Worm (Caenorhabditis elegans) whole organism, L1 larva: ENCODE results near the gene Y39F10C.1.

Experiments
- C04F5.9 ChIP-seq: sonication (generic microtip); optimal IDR thresholded peaks from 2 replicates; lab custom pipeline; 2016; ENCODE audit warnings: missing genetic modification characterization, missing compliant biosample characterization
- C34B4.2 ChIP-seq: sonication (generic microtip); optimal IDR thresholded peaks from 2 replicates; lab custom pipeline; 2017; ENCODE audit warnings: mild to moderate bottlenecking, missing genetic modification characterization, missing compliant biosample characterization
- F16B12.6 ChIP-seq: fragments of 150-350 bp; optimal IDR thresholded peaks from 2 replicates; lab custom pipeline; 2014; ENCODE audit warnings: missing biosample characterization, missing genetic modification characterization
- alr-1 ChIP-seq: fragments of 200-800 bp; sonication (Bioruptor generic); optimal IDR thresholded peaks from 2 replicates; lab custom pipeline; 2018; ENCODE audit warnings: borderline replicate concordance, mild to moderate bottlenecking, missing genetic modification characterization, missing compliant biosample characterization
- blmp-1 ChIP-seq: fragments of 150-350 bp; optimal IDR thresholded peaks from 2 replicates; lab custom pipeline; 2014; ENCODE audit warnings: missing biosample characterization, missing genetic modification characterization
- ceh-8 ChIP-seq: fragments of 200-800 bp; sonication (Bioruptor generic); optimal IDR thresholded peaks from 2 replicates; lab custom pipeline; 2018; ENCODE audit warnings: mild to moderate bottlenecking, missing genetic modification characterization, moderate library complexity, missing compliant biosample characterization
- ceh-88 ChIP-seq: fragments of 200-800 bp; sonication (Bioruptor generic); IDR thresholded peaks from 2 replicates; pipeline ENCODE4 v1.3.6; 2022; ENCODE audit warnings: missing genetic modification characterization, missing compliant biosample characterization
- ces-1 ChIP-seq: fragments of 150-350 bp; optimal IDR thresholded peaks from 2 replicates; lab custom pipeline; 2014; ENCODE audit warnings: missing biosample characterization, missing genetic modification reagents, missing genetic modification characterization
- dpl-1 ChIP-seq, 3 experiments: fragments of 150-350 bp in 2 of 3; sonication (generic microtip) in 1 of 3; optimal IDR thresholded peaks; 2 replicates each; lab custom pipeline; 2014 to 2017; ENCODE audit warnings: missing biosample characterization in 3 of 3, missing genetic modification characterization in 3 of 3, missing genetic modification reagents in 3 of 3
- dsc-1 ChIP-seq: sonication (generic microtip); optimal IDR thresholded peaks from 2 replicates; lab custom pipeline; 2016; ENCODE audit warnings: mild to moderate bottlenecking, missing genetic modification characterization, missing compliant biosample characterization
- efl-1 ChIP-seq, 4 experiments: fragments of 150-350 bp; optimal IDR thresholded peaks in 3 of 4; peaks in 1 of 4; 1 replicate in 1 of 4; 2 replicates in 3 of 4; lab custom pipeline; 2014; ENCODE audit warnings: missing biosample characterization in 2 of 4, missing genetic modification characterization in 2 of 4, missing genetic modification reagents in 2 of 4
- elt-2 ChIP-seq: sonication (generic microtip); optimal IDR thresholded peaks from 2 replicates; lab custom pipeline; 2016; ENCODE audit warnings: missing genetic modification characterization, mild to moderate bottlenecking, inconsistent platforms, missing compliant biosample characterization, missing genetic modification reagents
- elt-3 ChIP-seq, 6 experiments: fragments of 150-350 bp in 1 of 6; sonication (generic microtip); optimal IDR thresholded peaks; 2 replicates each; lab custom pipeline; 2017 to 2018; ENCODE audit warnings: missing biosample characterization in 6 of 6, missing genetic modification characterization in 6 of 6, inconsistent platforms in 1 of 6
- ets-5 ChIP-seq: fragments of 200-800 bp; sonication (Bioruptor generic); IDR thresholded peaks from 2 replicates; pipeline ENCODE4 v1.3.6; 2022; ENCODE audit warnings: missing genetic modification characterization, missing compliant biosample characterization
- fkh-10 ChIP-seq: sonication (generic microtip); optimal IDR thresholded peaks from 2 replicates; lab custom pipeline; 2017; ENCODE audit warnings: missing biosample characterization, missing genetic modification reagents, missing genetic modification characterization
- grh-1 ChIP-seq: fragments of 200-800 bp; sonication (Bioruptor generic); IDR thresholded peaks from 2 replicates; pipeline ENCODE4 v1.3.6; 2022; ENCODE audit warnings: missing genetic modification reagents, missing genetic modification characterization, missing compliant biosample characterization
- hlh-4 ChIP-seq: sonication (generic microtip); optimal IDR thresholded peaks from 2 replicates; lab custom pipeline; 2016; ENCODE audit warnings: mild to moderate bottlenecking, missing genetic modification characterization, missing compliant biosample characterization
- lin-14 ChIP-seq: fragments of 200-800 bp; sonication (Bioruptor generic); optimal IDR thresholded peaks from 2 replicates; lab custom pipeline; 2018; ENCODE audit warnings: mild to moderate bottlenecking, missing genetic modification characterization, moderate library complexity, missing compliant biosample characterization
- lin-15B ChIP-seq: fragments of 150-350 bp; sonication (generic microtip); optimal IDR thresholded peaks from 3 replicates; lab custom pipeline; 2014; ENCODE audit warnings: missing biosample characterization, missing genetic modification characterization
- lin-35 ChIP-seq, 2 experiments: fragments of 150-350 bp; optimal IDR thresholded peaks; 2 replicates each; lab custom pipeline; 2014; ENCODE audit warnings: missing biosample characterization in 2 of 2, missing genetic modification characterization in 2 of 2, missing genetic modification reagents in 2 of 2
- lir-3 ChIP-seq: sonication (generic microtip); optimal IDR thresholded peaks from 2 replicates; lab custom pipeline; 2016; ENCODE audit warnings: mild to moderate bottlenecking, missing genetic modification characterization, moderate library complexity, missing compliant biosample characterization; ENCODE audit not compliant: poor library complexity
- lsy-2 ChIP-seq, 2 experiments: fragments of 150-350 bp; optimal IDR thresholded peaks; 2 replicates each; lab custom pipeline; 2014; ENCODE audit warnings: missing biosample characterization in 2 of 2, missing genetic modification characterization in 2 of 2
- mdl-1 ChIP-seq, 2 experiments: fragments of 150-350 bp; optimal IDR thresholded peaks; 2 replicates each; lab custom pipeline; 2014 to 2017; ENCODE audit warnings: missing biosample characterization in 2 of 2, missing genetic modification characterization in 2 of 2, inconsistent platforms in 1 of 2
- mef-2 ChIP-seq: fragments of 150-350 bp; optimal IDR thresholded peaks from 2 replicates; lab custom pipeline; 2014; ENCODE audit warnings: missing biosample characterization, missing genetic modification characterization
- mep-1 ChIP-seq: fragments of 150-350 bp; optimal IDR thresholded peaks from 2 replicates; lab custom pipeline; 2014; ENCODE audit warnings: missing biosample characterization, missing genetic modification characterization
- nhr-11 ChIP-seq: fragments of 150-350 bp; optimal IDR thresholded peaks from 2 replicates; lab custom pipeline; 2014; ENCODE audit warnings: missing biosample characterization, missing genetic modification characterization
- nhr-19 ChIP-seq: fragments of 200-800 bp; sonication (Bioruptor generic); conservative IDR thresholded peaks from 2 replicates; pipeline ENCODE4 v1.3.6; 2022; ENCODE audit warnings: missing genetic modification characterization, missing compliant biosample characterization
- nhr-20 ChIP-seq: sonication (generic microtip); optimal IDR thresholded peaks from 2 replicates; lab custom pipeline; 2016; ENCODE audit warnings: mild to moderate bottlenecking, missing genetic modification characterization, missing compliant biosample characterization
- nhr-237 ChIP-seq: fragments of 150-350 bp; optimal IDR thresholded peaks from 2 replicates; lab custom pipeline; 2014; ENCODE audit warnings: missing biosample characterization, missing genetic modification characterization
- nhr-28 ChIP-seq: fragments of 150-350 bp; optimal IDR thresholded peaks from 2 replicates; lab custom pipeline; 2014; ENCODE audit warnings: missing biosample characterization, missing genetic modification characterization
- nhr-71 ChIP-seq: sonication (generic microtip); optimal IDR thresholded peaks from 2 replicates; lab custom pipeline; 2016; ENCODE audit warnings: mild to moderate bottlenecking, missing genetic modification characterization, moderate library complexity, missing compliant biosample characterization
- nhr-77 ChIP-seq: fragments of 150-350 bp; optimal IDR thresholded peaks from 2 replicates; lab custom pipeline; 2014; ENCODE audit warnings: missing biosample characterization, missing genetic modification characterization
- nhr-85 ChIP-seq: sonication (generic microtip); peaks from one replicate; lab custom pipeline; 2016; ENCODE audit warnings: missing genetic modification characterization, inconsistent platforms, missing compliant biosample characterization
- nhr-90 ChIP-seq: sonication (generic microtip); optimal IDR thresholded peaks from 2 replicates; lab custom pipeline; 2016; ENCODE audit warnings: mild to moderate bottlenecking, missing genetic modification characterization, missing compliant biosample characterization; ENCODE audit not compliant: poor library complexity
- pag-3 ChIP-seq: sonication (generic microtip); optimal IDR thresholded peaks from 2 replicates; lab custom pipeline; 2017; ENCODE audit warnings: missing genetic modification characterization, mild to moderate bottlenecking, missing compliant biosample characterization, antibody characterized with exemption, borderline replicate concordance; ENCODE audit not compliant: insufficient read depth
- pqm-1 ChIP-seq: sonication (generic microtip); optimal IDR thresholded peaks from 3 replicates; lab custom pipeline; 2017; ENCODE audit warnings: missing biosample characterization, missing genetic modification characterization
- rnt-1 ChIP-seq: sonication (generic microtip); optimal IDR thresholded peaks from 2 replicates; lab custom pipeline; 2016; ENCODE audit warnings: mild to moderate bottlenecking, missing genetic modification characterization, moderate library complexity, missing compliant biosample characterization
- skn-1 ChIP-seq: fragments of 150-350 bp; optimal IDR thresholded peaks from 2 replicates; lab custom pipeline; 2014; ENCODE audit warnings: missing biosample characterization, missing genetic modification characterization
- snu-23 ChIP-seq: sonication (generic microtip); optimal IDR thresholded peaks from 2 replicates; lab custom pipeline; 2016; ENCODE audit warnings: missing genetic modification characterization, missing compliant biosample characterization
- swsn-7 ChIP-seq: sonication (generic microtip); optimal IDR thresholded peaks from 2 replicates; lab custom pipeline; 2016; ENCODE audit warnings: missing genetic modification characterization, missing compliant biosample characterization
- tbx-2 ChIP-seq: sonication (generic microtip); optimal IDR thresholded peaks from 2 replicates; lab custom pipeline; 2016; ENCODE audit warnings: missing genetic modification characterization, missing compliant biosample characterization
- unc-130 ChIP-seq: fragments of 150-350 bp; optimal IDR thresholded peaks from 2 replicates; lab custom pipeline; 2017; ENCODE audit warnings: missing biosample characterization, missing genetic modification characterization, inconsistent platforms
- unc-30 ChIP-seq: sonication (generic microtip); optimal IDR thresholded peaks from 2 replicates; lab custom pipeline; 2017; ENCODE audit warnings: missing biosample characterization, missing genetic modification characterization
- unc-98 ChIP-seq: fragments of 200-800 bp; sonication (Bioruptor generic); IDR thresholded peaks from 2 replicates; pipeline ENCODE4 v1.3.6; 2022; ENCODE audit warnings: missing genetic modification characterization, missing compliant biosample characterization
- zag-1 ChIP-seq: fragments of 150-350 bp; optimal IDR thresholded peaks from 2 replicates; lab custom pipeline; 2014; ENCODE audit warnings: missing biosample characterization, missing genetic modification characterization
- zip-4 ChIP-seq: fragments of 200-800 bp; sonication (Bioruptor generic); optimal IDR thresholded peaks from 2 replicates; lab custom pipeline; 2018; ENCODE audit warnings: mild to moderate bottlenecking, missing genetic modification characterization, moderate library complexity, missing compliant biosample characterization
- ztf-11 ChIP-seq, 2 experiments: sonication (generic microtip); optimal IDR thresholded peaks; 2 replicates each; lab custom pipeline; 2016 to 2017; ENCODE audit warnings: missing genetic modification characterization in 2 of 2, missing biosample characterization in 1 of 2, missing compliant biosample characterization in 1 of 2
- ztf-4 ChIP-seq: fragments of 150-350 bp; optimal IDR thresholded peaks from 2 replicates; lab custom pipeline; 2014; ENCODE audit warnings: missing biosample characterization, missing genetic modification characterization

Gene Y39F10C.1

DNA sequence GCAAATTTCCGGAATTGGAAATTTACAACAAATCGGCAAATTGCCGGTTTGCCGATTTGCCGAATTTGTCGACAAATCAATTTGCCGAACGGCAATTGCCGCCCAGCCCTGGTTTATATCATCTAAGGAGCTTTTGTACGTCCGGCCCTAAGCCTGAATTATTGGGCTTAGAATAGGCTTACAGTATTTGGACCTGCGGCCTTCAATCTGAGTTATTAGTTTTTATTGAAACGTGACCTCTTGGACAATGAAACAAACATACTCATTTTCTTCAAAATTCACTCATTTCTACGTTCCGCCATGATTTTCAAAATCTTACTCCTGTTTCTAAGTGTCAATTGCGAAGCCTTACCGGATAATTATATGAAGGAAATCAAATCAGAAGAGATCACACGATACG, at the start of gene Y39F10C.1:
Gene Y39F10C.1, plus strand, starts transcription at position 301 of the 400 bp plus-strand sequence.
- TF ChIP-seq nhr-19 (GFP tag; lab: Robert Waterston, UW) (no peak), nhr-28 (tag; lab: Kevin White, UChicago) (no peak), rnt-1 (no peak), C34B4.2 (no peak), elt-2 (tag; lab: Kevin White, UChicago) (no peak), lir-3 (tag; lab: Kevin White, UChicago) (no peak), unc-98 (GFP tag; lab: Robert Waterston, UW) (no peak), zag-1 (tag; lab: Kevin White, UChicago) (no peak), unc-130 (tag; lab: Kevin White, UChicago) (no peak)

- TF ChIP-seq ceh-88 (GFP tag; lab: Robert Waterston, UW) (no peak), F16B12.6 (peak; percentile 36), nhr-77 (tag; lab: Kevin White, UChicago) (peak; percentile 38), nhr-19 (GFP tag; lab: Robert Waterston, UW) (peak; percentile 49; the same call in 1 of the 2 replicates), hlh-4 (tag; lab: Kevin White, UChicago) (no peak), snu-23 (GFP tag; lab: Kevin White, UChicago) (peak; percentile 79), zip-4 (GFP tag; lab: Kevin White, UChicago) (no peak), elt-3 (tag; optimal IDR thresholded peaks at IDR 0.05; lab: Kevin White, UChicago) (peak in 2 of 6 experiments; percentile 20 to 51), unc-98 (GFP tag; lab: Robert Waterston, UW) (peak; percentile 41; the same call in 1 of the 2 replicates), nhr-237 (tag; lab: Kevin White, UChicago) (no peak), pag-3 (tag; lab: Kevin White, UChicago) (peak; percentile 33), fkh-10 (no peak), lin-14 (peak; percentile 90), nhr-28 (tag; lab: Kevin White, UChicago) (no peak), nhr-11 (no peak), skn-1 (tag; lab: Kevin White, UChicago) (no peak), ztf-11 (tag; optimal IDR thresholded peaks at IDR 0.05; lab: Kevin White, UChicago) (no peak), ces-1 (no peak), dpl-1 (GFP tag; optimal IDR thresholded peaks at IDR 0.05; lab: Kevin White, UChicago) (peak; percentile 15 to 46 (median 44)), lin-35 (GFP tag; optimal IDR thresholded peaks at IDR 0.05; lab: Kevin White, UChicago) (peak; percentile 29 to 59), pqm-1 (no peak), mep-1 (tag; lab: Kevin White, UChicago) (peak; percentile 64), lsy-2 (tag; optimal IDR thresholded peaks at IDR 0.05; lab: Kevin White, UChicago) (peak in 1 of 2 experiments; percentile 59), ets-5 (GFP tag; lab: Robert Waterston, UW) (no peak), C04F5.9 (tag; lab: Kevin White, UChicago) (no peak), unc-30 (tag; lab: Kevin White, UChicago) (no peak), dsc-1 (tag; lab: Kevin White, UChicago) (peak; percentile 56), nhr-71 (tag; lab: Kevin White, UChicago) (peak; percentile 77), swsn-7 (tag; lab: Kevin White, UChicago) (peak; percentile 60), unc-130 (tag; lab: Kevin White, UChicago) (no peak), nhr-20 (tag; lab: Kevin White, UChicago) (peak; percentile 63), mef-2 (tag; lab: Kevin White, UChicago) (no peak), ceh-8 (GFP tag; lab: Kevin White, UChicago) (no peak), blmp-1 (tag; lab: Kevin White, UChicago) (peak; percentile 69), lin-15B (no peak), efl-1 (optimal IDR thresholded peaks at IDR 0.05; lab: Kevin White, UChicago) (peak; percentile 63 to 68), efl-1 (GFP tag; optimal IDR thresholded peaks at IDR 0.05 in 1 of 2; lab: Kevin White, UChicago) (peak; percentile 31 to 90), alr-1 (tag; lab: Kevin White, UChicago) (no peak), nhr-90 (tag; lab: Kevin White, UChicago) (peak; percentile 59), grh-1 (peak; percentile 57; the same call in 1 of the 2 replicates), tbx-2 (peak; percentile 43), mdl-1 (tag; optimal IDR thresholded peaks at IDR 0.05; lab: Kevin White, UChicago) (peak in 1 of 2 experiments; percentile 52), nhr-85 (peak; percentile 89), rnt-1 (peak; percentile 71), ztf-4 (tag; lab: Kevin White, UChicago) (no peak), lir-3 (tag; lab: Kevin White, UChicago) (peak; percentile 5)
These were observed 49.5 kb upstream of the Y39F10C.1 start for ce11 chrII:625926-626325.
